Worm (Caenorhabditis elegans): ENCODE data around the gene lmtr-2.

Gene lmtr-2

DNA sequence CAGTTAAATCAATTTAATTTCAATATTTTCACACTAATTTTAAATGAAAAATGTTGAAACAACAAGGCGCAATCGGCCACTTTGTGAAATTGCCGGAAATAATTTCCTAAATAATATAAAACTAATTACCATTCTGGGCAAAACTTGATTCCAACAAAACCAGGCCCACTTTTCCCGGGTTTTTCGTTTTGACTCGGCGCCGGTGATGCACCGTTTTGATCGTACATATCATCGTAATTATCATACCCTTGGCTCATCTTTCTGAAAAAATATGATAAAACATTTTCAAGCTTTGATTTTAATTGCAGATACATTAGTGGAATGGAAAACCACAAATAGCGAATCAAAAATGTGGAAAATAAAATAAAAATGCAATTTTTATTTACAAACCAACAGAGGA is 1.1 kb upstream of the lmtr-2 start, which contains the start of gene rpb-9:
Gene rpb-9 (minus strand): TSS at position 314 of the 400 bp plus-strand sequence.
- no peak for TF ChIP-seq W03F9.2 (tag; optimal IDR thresholded peaks at IDR 0.05)
- TF ChIP-seq him-1 (tag; optimal IDR thresholded peaks at IDR 0.05): no peak
- no peak for TF ChIP-seq dao-5 (tag; optimal IDR thresholded peaks at IDR 0.05)

DNA sequence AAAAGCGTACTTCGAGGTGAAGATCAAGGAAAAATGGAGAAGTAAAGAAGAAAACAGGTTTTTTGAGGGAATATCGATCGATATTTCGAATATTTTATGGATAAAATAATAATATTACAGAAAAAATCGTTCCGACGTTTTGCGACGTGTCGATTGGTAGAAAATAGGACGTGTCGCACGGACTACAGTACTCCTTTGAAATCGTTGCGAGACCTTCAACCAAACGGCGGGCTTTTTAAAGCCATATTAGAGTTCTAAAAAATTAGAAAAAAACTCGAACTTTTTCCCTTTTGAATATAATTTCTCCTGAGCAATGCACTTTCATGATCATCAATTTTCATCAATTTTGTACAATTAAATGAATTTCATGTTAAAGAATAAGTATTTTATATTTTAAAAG is 803 bp downstream of the lmtr-2 start, which contains the start of gene Y97E10AR.4:
Gene Y97E10AR.4 (minus strand): TSS at position 131 of the 400 bp plus-strand sequence.
- TF ChIP-seq dao-5 (tag; optimal IDR thresholded peaks at IDR 0.05) (no peak), W03F9.2 (tag; optimal IDR thresholded peaks at IDR 0.05) (no peak), him-1 (tag; optimal IDR thresholded peaks at IDR 0.05) (no peak)

DNA sequence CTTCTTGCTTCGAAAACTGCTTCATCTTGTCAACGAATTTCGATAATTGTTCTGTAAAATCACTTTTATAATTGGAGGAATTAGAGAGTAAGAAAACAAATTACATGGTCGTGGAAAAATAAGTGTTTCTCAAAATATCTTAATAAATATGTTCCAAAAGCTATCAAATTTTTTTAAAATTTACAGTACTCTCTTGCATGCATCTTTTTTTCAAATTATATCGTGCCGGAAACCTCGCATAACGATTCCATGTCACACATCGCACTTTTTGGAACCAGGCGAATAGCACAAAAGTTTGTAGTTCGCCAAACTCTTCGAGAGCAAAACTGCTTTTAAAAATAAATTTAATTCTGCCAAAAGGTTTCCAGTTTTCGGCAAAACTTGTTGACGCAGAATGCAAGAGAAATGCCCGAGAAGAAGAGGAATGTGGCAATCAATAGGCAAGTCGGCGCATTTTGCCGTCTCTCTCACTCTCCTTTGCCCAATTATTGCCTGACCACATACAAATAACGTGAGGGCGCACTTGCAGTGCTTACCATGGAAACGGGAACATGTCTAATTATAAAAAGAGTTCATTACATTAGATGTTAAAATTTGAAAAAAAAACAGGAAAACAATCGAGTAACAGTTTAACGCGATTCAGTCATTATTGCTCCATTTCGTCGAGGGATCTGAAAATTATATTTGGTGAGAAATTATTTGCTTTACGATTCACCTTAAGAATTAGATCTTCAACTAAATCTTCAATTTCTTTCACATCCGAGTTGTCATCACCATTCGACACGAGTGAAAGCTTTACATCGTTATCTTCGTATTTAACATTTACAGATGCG is 3.2 kb downstream of the lmtr-2 start, which contains the start of gene Y97E10AR.3:
Gene Y97E10AR.3 (minus strand): TSS at position 51 of the 833 bp plus-strand sequence.
- TF ChIP-seq him-1 (tag; optimal IDR thresholded peaks at IDR 0.05) (no peak), W03F9.2 (tag; optimal IDR thresholded peaks at IDR 0.05) (no peak), dao-5 (tag; optimal IDR thresholded peaks at IDR 0.05) (no peak)

DNA sequence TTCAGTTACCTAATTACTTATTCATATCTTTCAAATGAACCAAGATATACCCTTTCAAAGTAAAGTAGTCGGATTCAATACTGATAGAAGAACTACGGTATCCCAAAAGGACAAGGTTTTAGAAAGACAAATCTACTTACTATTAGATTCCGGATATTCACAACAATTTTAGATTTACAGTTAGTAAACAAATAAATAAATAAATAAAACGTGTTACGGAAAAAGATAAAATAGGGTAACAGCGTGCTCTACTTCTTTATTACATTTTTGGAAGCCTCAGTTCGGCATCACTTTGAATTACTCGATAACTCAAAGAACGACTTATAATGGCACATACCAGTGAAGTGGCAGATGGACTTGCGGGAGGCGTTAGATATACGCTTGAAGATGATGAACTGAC is 5.9 kb downstream of the lmtr-2 start, which contains the start of gene Y97E10AR.8:
Gene Y97E10AR.8 (plus strand): TSS at position 301 of the 400 bp plus-strand sequence.
- no peak for TF ChIP-seq dao-5 (tag; optimal IDR thresholded peaks at IDR 0.05)
- TF ChIP-seq him-1 (tag; optimal IDR thresholded peaks at IDR 0.05): no peak
- no peak for TF ChIP-seq W03F9.2 (tag; optimal IDR thresholded peaks at IDR 0.05)

DNA sequence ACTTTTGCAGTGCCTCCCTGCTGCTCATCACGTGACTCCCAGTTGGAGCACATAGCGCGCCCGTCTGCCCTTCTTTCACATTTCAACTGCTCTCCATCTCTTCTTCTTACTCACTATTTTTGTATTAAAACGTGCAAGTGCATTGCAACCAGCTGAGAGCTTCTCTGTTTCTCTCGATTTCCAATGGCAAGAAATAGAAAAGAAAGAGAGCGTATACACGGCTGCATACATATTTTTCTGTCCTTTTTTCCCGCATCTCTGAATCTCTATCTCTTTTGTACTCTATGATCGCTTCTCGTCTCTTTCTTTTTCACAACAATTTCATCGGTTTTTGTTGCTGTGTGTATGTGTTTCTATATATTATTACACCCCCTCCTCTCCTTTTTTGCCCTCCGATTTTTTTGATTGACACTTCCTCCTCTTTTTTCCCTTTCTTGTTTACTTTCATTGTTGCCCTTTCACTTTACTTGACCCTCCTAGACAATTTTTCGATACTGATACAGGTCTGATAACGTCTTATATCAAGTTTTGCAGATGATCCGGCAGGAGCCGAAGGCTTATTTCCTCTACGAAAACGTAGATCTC is 9.9 kb downstream of the lmtr-2 start, which contains the start of gene Y97E10AR.1:
Gene Y97E10AR.1 (plus strand): TSS at position 535 of the 585 bp plus-strand sequence.
- TF ChIP-seq dao-5 (tag; optimal IDR thresholded peaks at IDR 0.05): no peak
- peak; percentile 90 for TF ChIP-seq him-1 (tag; optimal IDR thresholded peaks at IDR 0.05)
- TF ChIP-seq W03F9.2 (tag; optimal IDR thresholded peaks at IDR 0.05): peak; percentile 74

DNA sequence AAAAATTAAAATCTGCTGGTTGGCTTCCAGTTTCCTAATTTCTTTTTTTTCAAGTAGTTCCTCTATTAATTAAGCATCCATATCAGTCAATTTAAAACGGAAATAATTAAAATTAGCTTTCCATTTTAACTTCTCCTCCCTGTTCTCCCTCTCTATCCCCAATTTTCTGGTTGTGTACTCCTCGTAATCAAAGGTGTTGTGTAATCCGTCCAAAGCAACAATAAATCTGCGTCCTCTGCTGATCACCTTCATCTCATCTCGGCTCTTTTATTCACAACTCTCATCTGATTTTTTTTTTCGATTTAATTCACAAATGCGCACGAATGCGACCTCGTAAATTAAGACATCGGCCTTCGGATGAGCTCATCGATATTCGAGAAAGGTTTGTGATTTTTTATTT is 15.0 kb downstream of the lmtr-2 start, which contains the start of gene Y97E10AR.2:
Gene Y97E10AR.2 (plus strand): TSS at position 301 of the 400 bp plus-strand sequence.
- TF ChIP-seq dao-5 (tag; optimal IDR thresholded peaks at IDR 0.05): no peak
- no peak for TF ChIP-seq him-1 (tag; optimal IDR thresholded peaks at IDR 0.05)
- TF ChIP-seq W03F9.2 (tag; optimal IDR thresholded peaks at IDR 0.05): no peak

DNA sequence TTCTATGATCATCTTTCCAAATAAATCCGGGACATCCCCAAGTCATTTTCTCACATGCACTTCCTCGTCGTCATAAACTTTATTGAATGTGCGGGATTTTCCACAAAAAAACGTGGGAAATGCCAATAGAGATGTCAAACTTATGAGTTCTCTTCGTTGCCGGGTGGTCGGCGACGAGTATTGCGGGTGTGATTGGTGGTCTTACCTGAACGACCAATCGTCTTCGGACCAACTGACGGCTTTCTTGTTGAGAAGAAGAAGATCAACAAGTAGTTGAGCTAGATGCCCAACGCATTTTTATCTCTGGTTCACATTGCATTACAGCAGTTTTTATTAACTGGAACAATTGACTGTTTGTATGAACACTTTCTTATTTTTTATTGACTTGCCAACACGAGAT is 15.7 kb downstream of the lmtr-2 start:
- no peak for TF ChIP-seq him-1 (tag; optimal IDR thresholded peaks at IDR 0.05)

DNA sequence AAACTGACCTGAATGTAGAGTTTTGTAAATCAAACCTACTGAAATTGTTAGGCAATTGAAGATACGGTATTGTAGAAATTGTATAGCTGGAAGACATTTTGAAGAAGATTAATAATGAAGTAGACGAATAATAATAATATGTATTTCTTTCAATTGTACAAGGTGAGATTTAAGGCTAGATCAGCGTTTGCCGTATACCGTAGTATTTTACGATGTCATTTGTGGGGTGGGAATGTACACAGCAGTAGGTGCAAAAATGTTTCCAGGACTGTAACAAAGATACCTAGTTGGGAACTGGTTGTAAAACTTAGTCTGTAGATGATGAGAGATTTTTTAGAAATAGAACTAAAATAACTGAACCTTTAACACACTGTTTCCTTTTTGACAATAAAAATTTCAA is 16.3 kb downstream of the lmtr-2 start, which contains the start of gene ceh-76:
Gene ceh-76 (minus strand): TSS at position 101 of the 400 bp plus-strand sequence.
- TF ChIP-seq him-1 (tag; optimal IDR thresholded peaks at IDR 0.05) (no peak), W03F9.2 (tag; optimal IDR thresholded peaks at IDR 0.05) (no peak), dao-5 (tag; optimal IDR thresholded peaks at IDR 0.05) (no peak)

DNA sequence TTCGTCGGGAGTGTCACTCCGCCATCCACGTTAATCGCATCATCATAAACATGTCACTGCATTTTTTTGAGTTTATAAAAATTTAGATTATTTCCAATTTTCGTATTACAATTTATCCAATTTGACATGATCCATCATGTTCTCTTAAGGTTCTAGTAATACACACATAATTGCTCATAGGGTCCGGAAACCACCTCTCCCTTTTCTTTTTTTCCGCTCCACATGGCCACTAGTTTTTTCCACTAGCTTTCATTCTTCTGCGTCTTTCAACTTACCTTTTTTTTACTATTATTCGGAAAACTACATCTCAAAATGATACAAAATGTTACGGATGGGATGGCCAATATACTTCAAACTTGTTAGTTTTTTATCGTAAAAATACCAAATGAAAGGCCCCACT is 25.0 kb downstream of the lmtr-2 start, which contains the start of gene Y97E10AL.1:
Gene Y97E10AL.1 (plus strand): TSS at position 301 of the 400 bp plus-strand sequence.
- TF ChIP-seq him-1 (tag; optimal IDR thresholded peaks at IDR 0.05): no peak
- TF ChIP-seq dao-5 (tag; optimal IDR thresholded peaks at IDR 0.05): no peak
- TF ChIP-seq W03F9.2 (tag; optimal IDR thresholded peaks at IDR 0.05): no peak

DNA sequence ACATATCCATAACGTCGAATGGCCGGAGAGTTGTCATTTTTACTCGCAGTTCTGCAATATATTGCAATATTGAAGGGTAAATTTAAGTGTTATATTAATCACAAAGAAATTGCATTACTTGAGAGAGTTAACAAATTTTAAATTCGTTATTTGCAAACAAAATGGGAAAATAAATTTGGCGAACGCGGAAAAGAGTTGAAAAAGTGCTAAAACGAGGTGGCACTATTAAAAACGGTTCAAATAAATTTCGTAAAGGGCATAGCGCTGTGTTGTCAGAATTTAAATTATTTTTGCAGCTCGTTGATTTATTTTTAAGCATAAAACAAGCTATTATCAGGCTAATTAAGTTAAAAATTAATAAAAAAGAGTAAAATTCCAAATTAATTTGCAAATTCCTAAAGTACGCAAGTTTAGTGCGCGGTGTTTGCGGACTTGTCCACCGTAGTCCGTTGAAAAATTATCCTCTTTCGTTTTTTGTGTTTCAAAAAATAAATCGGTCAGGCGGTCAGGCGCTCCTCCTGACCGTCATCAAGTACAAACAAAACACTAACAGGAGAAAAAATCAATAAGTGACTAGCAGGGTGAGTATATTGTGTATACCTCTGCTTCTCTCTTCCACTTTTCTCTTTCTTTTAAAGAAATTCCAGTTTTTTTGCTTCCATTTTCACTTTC is 27.4 kb downstream of the lmtr-2 start, which contains the start of the genes natb-1 and abhd-12:
Gene natb-1 (minus strand): TSS at position 51 of the 672 bp plus-strand sequence.
Gene abhd-12 (plus strand): TSS at position 499 of the 672 bp plus-strand sequence.
- TF ChIP-seq dao-5 (tag; optimal IDR thresholded peaks at IDR 0.05) (no peak), him-1 (tag; optimal IDR thresholded peaks at IDR 0.05) (no peak), W03F9.2 (tag; optimal IDR thresholded peaks at IDR 0.05) (peak; percentile 75)

DNA sequence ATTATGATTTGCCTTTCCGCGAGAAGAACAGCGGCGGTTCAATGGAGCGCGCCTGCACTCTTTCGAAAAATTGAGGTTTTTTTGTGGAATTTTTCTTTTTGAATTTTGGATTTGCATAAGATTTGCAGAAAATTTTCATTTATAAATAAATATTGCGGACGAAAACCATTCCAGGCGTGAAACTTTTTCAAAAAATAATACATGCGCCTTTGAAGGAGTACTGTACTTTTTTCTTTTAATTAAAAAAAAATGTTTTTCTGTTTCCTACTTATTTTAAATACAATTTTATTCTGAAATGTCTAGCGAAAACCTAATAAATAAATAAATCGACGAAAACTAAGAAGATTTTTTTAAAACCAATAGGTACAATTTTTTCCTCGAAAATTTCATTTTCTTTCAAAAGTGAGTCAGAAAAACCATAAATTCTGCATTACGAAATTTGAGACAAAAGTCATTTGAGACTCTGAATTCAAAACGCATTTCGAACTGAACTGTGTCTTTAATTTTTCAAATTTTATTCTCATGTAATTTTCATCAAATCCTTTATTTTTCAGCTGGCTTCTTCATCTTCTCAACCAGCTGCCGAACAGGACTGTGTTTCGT is 29.8 kb downstream of the lmtr-2 start, which contains the start of gene F26D11.1:
Gene F26D11.1 (plus strand): TSS at position 553 of the 603 bp plus-strand sequence.
- TF ChIP-seq him-1 (tag; optimal IDR thresholded peaks at IDR 0.05) (no peak), dao-5 (tag; optimal IDR thresholded peaks at IDR 0.05) (no peak), W03F9.2 (tag; optimal IDR thresholded peaks at IDR 0.05) (no peak)

DNA sequence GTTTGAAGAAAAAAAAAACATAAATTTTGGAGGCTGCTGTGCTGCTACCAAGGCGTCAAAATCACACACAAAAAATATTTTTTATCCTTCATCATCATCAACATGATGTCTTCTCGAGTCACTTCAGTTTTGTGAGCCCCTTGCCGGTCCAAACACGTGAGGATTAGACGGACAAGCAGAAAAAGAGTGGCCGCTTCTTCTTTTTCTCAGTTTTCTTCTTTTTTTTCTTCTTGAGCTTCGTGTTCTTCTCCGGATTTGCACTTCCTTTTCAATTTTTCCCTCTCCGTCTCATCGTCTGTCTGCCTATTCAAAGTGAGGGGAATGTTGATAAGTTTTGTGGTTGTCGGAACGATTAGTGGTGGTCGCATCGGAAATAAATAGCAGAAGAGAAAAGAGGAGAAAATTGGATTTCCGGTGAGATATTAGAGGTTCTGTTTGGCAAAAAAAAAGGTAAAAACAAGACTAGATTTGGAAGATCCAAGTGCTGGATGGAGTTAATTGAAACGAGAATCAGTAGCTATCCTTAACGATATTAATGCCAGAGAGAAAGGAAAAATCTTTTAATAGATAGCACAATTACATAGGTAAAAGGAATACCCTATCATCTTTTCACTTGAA is 30.4 kb downstream of the lmtr-2 start:
- TF ChIP-seq dao-5 (tag; optimal IDR thresholded peaks at IDR 0.05) (no peak), W03F9.2 (tag; optimal IDR thresholded peaks at IDR 0.05) (no peak), him-1 (tag; optimal IDR thresholded peaks at IDR 0.05) (peak; percentile 14)

Measured in whole organism, L4/young adult.